Fruit fly (Drosophila melanogaster) whole organism, embryonic: ENCODE data around the gene CG33111.
A peak's percentile ranks its signal among the peaks of the same experiment; 100 is the strongest.

Experiments used
- Asciz ChIP-seq: fragments of 200-800 bp; sonication (Bioruptor generic); optimal IDR thresholded peaks from 2 replicates; lab custom pipeline; 2017; ENCODE audit warnings: missing biosample characterization, mild to moderate bottlenecking, missing genetic modification characterization, missing genetic modification reagents
- CG10267 ChIP-seq: fragments of 200-800 bp; sonication (Bioruptor generic); optimal IDR thresholded peaks from 2 replicates; lab custom pipeline; 2018; ENCODE audit warnings: missing biosample characterization, mild to moderate bottlenecking, missing genetic modification characterization, moderate library complexity
- CG10274 ChIP-seq: fragments of 200-800 bp; sonication (Bioruptor generic); optimal IDR thresholded peaks from 3 replicates; lab custom pipeline; 2017; ENCODE audit warnings: missing biosample characterization, mild to moderate bottlenecking, missing genetic modification characterization
- CG12155 ChIP-seq: fragments of 200-800 bp; sonication (Bioruptor generic); optimal IDR thresholded peaks from 3 replicates; lab custom pipeline; 2016; ENCODE audit warnings: missing biosample characterization, missing genetic modification characterization
- CG13287 ChIP-seq: fragments of 200-800 bp; sonication (Bioruptor generic); IDR thresholded peaks from 2 replicates; pipeline ENCODE4 v1.3.6; 2022; ENCODE audit warnings: missing biosample characterization, missing genetic modification characterization; ENCODE audit not compliant: partially characterized antibody
- CG15479 ChIP-seq: fragments of 200-800 bp; sonication (Bioruptor generic); optimal IDR thresholded peaks from 3 replicates; lab custom pipeline; 2019; ENCODE audit warnings: missing biosample characterization, mild to moderate bottlenecking, missing genetic modification characterization, moderate library complexity
- CG1602 ChIP-seq: fragments of 200-800 bp; sonication (Bioruptor generic); optimal IDR thresholded peaks from 3 replicates; lab custom pipeline; 2016; ENCODE audit warnings: missing biosample characterization, missing genetic modification characterization
- CG1603 ChIP-seq: fragments of 200-800 bp; sonication (Bioruptor generic); optimal IDR thresholded peaks from 2 replicates; lab custom pipeline; 2019; ENCODE audit warnings: missing biosample characterization, mild to moderate bottlenecking, missing genetic modification characterization, moderate library complexity
- CG17385 ChIP-seq: fragments of 200-800 bp; sonication (Bioruptor generic); optimal IDR thresholded peaks from 3 replicates; lab custom pipeline; 2018; ENCODE audit warnings: missing biosample characterization, mild to moderate bottlenecking, missing genetic modification characterization
- CG18599 ChIP-seq: fragments of 200-800 bp; sonication (Bioruptor generic); optimal IDR thresholded peaks from 3 replicates; lab custom pipeline; 2017; ENCODE audit warnings: missing biosample characterization, missing genetic modification characterization, mild to moderate bottlenecking, moderate library complexity, missing genetic modification reagents
- CG18764 ChIP-seq: fragments of 200-800 bp; sonication (Bioruptor generic); optimal IDR thresholded peaks from 3 replicates; lab custom pipeline; 2016; ENCODE audit warnings: missing biosample characterization, missing genetic modification characterization
- CG2116 ChIP-seq: fragments of 200-800 bp; sonication (Bioruptor generic); optimal IDR thresholded peaks from 3 replicates; lab custom pipeline; 2018; ENCODE audit warnings: missing biosample characterization, mild to moderate bottlenecking, missing genetic modification characterization
- CG2712 ChIP-seq: fragments of 200-800 bp; optimal IDR thresholded peaks from 3 replicates; lab custom pipeline; 2019; ENCODE audit warnings: missing biosample characterization, mild to moderate bottlenecking, missing genetic modification characterization, moderate library complexity
- CG30431 ChIP-seq: fragments of 200-800 bp; sonication (Bioruptor generic); optimal IDR thresholded peaks from 2 replicates; lab custom pipeline; 2017; ENCODE audit warnings: missing biosample characterization, missing genetic modification characterization
- CG7786 ChIP-seq: fragments of 200-800 bp; sonication (Bioruptor generic); optimal IDR thresholded peaks from 2 replicates; lab custom pipeline; 2016; ENCODE audit warnings: missing biosample characterization, missing genetic modification characterization
- CG7963 ChIP-seq: fragments of 200-800 bp; sonication (Bioruptor generic); IDR thresholded peaks from 3 replicates; pipeline ENCODE4 v1.3.6; 2022; ENCODE audit warnings: missing biosample characterization, missing genetic modification characterization; ENCODE audit not compliant: partially characterized antibody
- CG8359 ChIP-seq: fragments of 200-800 bp; sonication (Bioruptor generic); optimal IDR thresholded peaks from 2 replicates; lab custom pipeline; 2017; ENCODE audit warnings: missing biosample characterization, mild to moderate bottlenecking, missing genetic modification characterization, borderline replicate concordance
- CoRest ChIP-seq: fragments of 200-800 bp; sonication (Bioruptor generic); optimal IDR thresholded peaks from 3 replicates; lab custom pipeline; 2018; ENCODE audit warnings: missing biosample characterization, mild to moderate bottlenecking, missing genetic modification characterization, moderate library complexity
- Dip2 ChIP-seq: fragments of 200-800 bp; sonication (Bioruptor generic); IDR thresholded peaks from 2 replicates; pipeline ENCODE4 v1.3.6; 2022; ENCODE audit warnings: missing biosample characterization, missing genetic modification characterization
- Dll ChIP-seq: fragments of 200-800 bp; sonication (Bioruptor generic); IDR thresholded peaks from 4 replicates; pipeline ENCODE4 v1.3.6; 2022; ENCODE audit warnings: missing biosample characterization, missing genetic modification characterization; ENCODE audit not compliant: partially characterized antibody
- E2f1 ChIP-seq: fragments of 200-800 bp; sonication (Bioruptor generic); IDR thresholded peaks from 2 replicates; pipeline ENCODE4 v1.3.6; 2022; ENCODE audit warnings: missing biosample characterization, missing genetic modification characterization
- Nf-YC ChIP-seq: fragments of 200-800 bp; optimal IDR thresholded peaks from 3 replicates; lab custom pipeline; 2019; ENCODE audit warnings: missing biosample characterization, mild to moderate bottlenecking, missing genetic modification characterization, moderate library complexity
- Rfx ChIP-seq: fragments of 200-800 bp; sonication (Bioruptor generic); IDR thresholded peaks from 2 replicates; pipeline ENCODE4 v1.3.6; 2022; ENCODE audit warnings: missing biosample characterization, missing genetic modification characterization
- Stat92E ChIP-seq, 3 experiments: fragments of >200 bp in 2 of 3; fragments of 200-800 bp in 1 of 3; sonication (Bioruptor generic) in 1 of 3; optimal IDR thresholded peaks; 2 replicates each; lab custom pipeline; 2017 to 2019; ENCODE audit warnings: missing biosample characterization in 3 of 3, missing genetic modification characterization in 3 of 3, mild to moderate bottlenecking in 1 of 3, moderate library complexity in 1 of 3
- Trl ChIP-seq, 3 experiments: fragments of >200 bp in 2 of 3; fragments of 200-800 bp in 1 of 3; sonication (Bioruptor generic) in 1 of 3; optimal IDR thresholded peaks; 2 replicates in 1 of 3; 3 replicates in 2 of 3; lab custom pipeline; 2016 to 2017; ENCODE audit warnings: missing biosample characterization in 1 of 3, missing genetic modification characterization in 1 of 3
- YL-1 ChIP-seq: fragments of 200-800 bp; sonication (Bioruptor generic); optimal IDR thresholded peaks from 3 replicates; lab custom pipeline; 2017; ENCODE audit warnings: missing biosample characterization, mild to moderate bottlenecking, missing genetic modification characterization
- ap ChIP-seq: fragments of 200-800 bp; sonication (Bioruptor generic); IDR thresholded peaks from 2 replicates; pipeline ENCODE4 v1.3.6; 2022; ENCODE audit warnings: missing biosample characterization, missing genetic modification characterization
- bab2 ChIP-seq: fragments of 200-800 bp; sonication (Bioruptor generic); optimal IDR thresholded peaks from 2 replicates; lab custom pipeline; 2016; ENCODE audit warnings: missing biosample characterization, missing genetic modification characterization
- cad ChIP-seq: fragments of >200 bp; optimal IDR thresholded peaks from 2 replicates; lab custom pipeline; 2017; ENCODE audit warnings: missing biosample characterization, missing genetic modification characterization
- caup ChIP-seq: fragments of 200-800 bp; sonication (Bioruptor generic); optimal IDR thresholded peaks from 3 replicates; lab custom pipeline; 2017; ENCODE audit warnings: missing biosample characterization, mild to moderate bottlenecking, missing genetic modification characterization, moderate library complexity; ENCODE audit not compliant: severe bottlenecking
- crc ChIP-seq: fragments of 200-800 bp; sonication (Bioruptor generic); optimal IDR thresholded peaks from 2 replicates; lab custom pipeline; 2016; ENCODE audit warnings: missing biosample characterization, missing genetic modification characterization
- croc ChIP-seq: fragments of 200-800 bp; sonication (Bioruptor generic); conservative IDR thresholded peaks from 3 replicates; pipeline ENCODE4 v1.3.6; 2022; ENCODE audit warnings: missing biosample characterization, missing genetic modification characterization
- dati ChIP-seq: fragments of 200-800 bp; sonication (Bioruptor generic); IDR thresholded peaks from 2 replicates; pipeline ENCODE4 v1.3.6; 2022; ENCODE audit warnings: missing biosample characterization, missing genetic modification characterization
- esg ChIP-seq: fragments of 200-800 bp; sonication (Bioruptor generic); conservative IDR thresholded peaks from 2 replicates; pipeline ENCODE4 v1.3.6; 2022; ENCODE audit warnings: missing biosample characterization, missing genetic modification characterization
- gcm2 ChIP-seq: fragments of 200-800 bp; sonication (Bioruptor generic); optimal IDR thresholded peaks from 2 replicates; lab custom pipeline; 2016; ENCODE audit warnings: missing biosample characterization, missing genetic modification characterization
- gfzf ChIP-seq: fragments of 200-800 bp; sonication (Bioruptor generic); optimal IDR thresholded peaks from 2 replicates; lab custom pipeline; 2016; ENCODE audit warnings: missing biosample characterization, mild to moderate bottlenecking, missing genetic modification characterization, moderate library complexity
- gsb-n ChIP-seq: fragments of 200-800 bp; sonication (Bioruptor generic); optimal IDR thresholded peaks from 3 replicates; lab custom pipeline; 2018; ENCODE audit warnings: missing biosample characterization, mild to moderate bottlenecking, missing genetic modification characterization
- pan ChIP-seq, 4 experiments: fragments of >200 bp in 3 of 4; fragments of 200-800 bp in 1 of 4; sonication (Bioruptor generic) in 1 of 4; optimal IDR thresholded peaks in 3 of 4; IDR thresholded peaks in 1 of 4; 2 replicates each; pipeline versions ENCODE4 v1.3.6 to Lab custom; 2017 to 2022; ENCODE audit warnings: missing biosample characterization in 2 of 4, missing genetic modification characterization in 2 of 4, mixed read lengths in 1 of 4
- pita ChIP-seq: fragments of 200-800 bp; sonication (Bioruptor generic); optimal IDR thresholded peaks from 2 replicates; lab custom pipeline; 2017; ENCODE audit warnings: missing biosample characterization, mild to moderate bottlenecking, missing genetic modification characterization
- psq ChIP-seq: fragments of 200-800 bp; sonication (Bioruptor generic); optimal IDR thresholded peaks from 2 replicates; lab custom pipeline; 2017; ENCODE audit warnings: missing biosample characterization, missing genetic modification characterization
- row ChIP-seq: fragments of 200-800 bp; sonication (Bioruptor generic); IDR thresholded peaks from 3 replicates; pipeline ENCODE4 v1.3.6; 2022; ENCODE audit warnings: missing biosample characterization, missing genetic modification characterization
- sc ChIP-seq, 3 experiments: fragments of >200 bp in 2 of 3; fragments of 200-800 bp in 1 of 3; sonication (Bioruptor generic) in 1 of 3; optimal IDR thresholded peaks; 2 replicates in 2 of 3; 3 replicates in 1 of 3; lab custom pipeline; 2017; ENCODE audit warnings: mild to moderate bottlenecking in 1 of 3, missing biosample characterization in 1 of 3, missing genetic modification characterization in 1 of 3, missing genetic modification reagents in 1 of 3
- sd ChIP-seq: fragments of 200-800 bp; sonication (Bioruptor generic); optimal IDR thresholded peaks from 3 replicates; lab custom pipeline; 2018; ENCODE audit warnings: missing biosample characterization, mild to moderate bottlenecking, missing genetic modification characterization, moderate library complexity
- slbo ChIP-seq: fragments of 200-800 bp; sonication (Bioruptor generic); IDR thresholded peaks from 2 replicates; pipeline ENCODE4 v1.3.6; 2022; ENCODE audit warnings: missing biosample characterization, missing genetic modification characterization
- slp2 ChIP-seq: fragments of 200-800 bp; sonication (Bioruptor generic); optimal IDR thresholded peaks from 2 replicates; lab custom pipeline; 2016; ENCODE audit warnings: missing biosample characterization, missing genetic modification characterization
- tin ChIP-seq: fragments of 200-800 bp; sonication (Bioruptor generic); optimal IDR thresholded peaks from 3 replicates; lab custom pipeline; 2016; ENCODE audit warnings: missing biosample characterization, missing genetic modification characterization
- tio ChIP-seq: fragments of 200-800 bp; sonication (Bioruptor generic); optimal IDR thresholded peaks from 2 replicates; lab custom pipeline; 2017; ENCODE audit warnings: missing biosample characterization, missing genetic modification characterization, inconsistent platforms
- zen ChIP-seq: fragments of 200-800 bp; sonication (Bioruptor generic); optimal IDR thresholded peaks from 3 replicates; lab custom pipeline; 2018; ENCODE audit warnings: missing biosample characterization, mild to moderate bottlenecking, missing genetic modification characterization, moderate library complexity

CG33111 gene

dm6 chr3R:23790483-23791175, 28.4 kb downstream of the CG33111 start (continued):
- no peak for TF ChIP-seq CG30431
- TF ChIP-seq CG1602 (GFP tag; lab: Kevin White, UChicago) = no peak
- TF ChIP-seq CG15479 (GFP tag; lab: Kevin White, UChicago) = peak; percentile 37
- no peak for TF ChIP-seq Dip2 (GFP tag; lab: Robert Waterston, UW)
- TF ChIP-seq Rfx (GFP tag; lab: Robert Waterston, UW) = no peak; the same call in 1 of the 2 replicates
- TF ChIP-seq Asciz (GFP tag; lab: Kevin White, UChicago) = no peak
- TF ChIP-seq ap (GFP tag; lab: Robert Waterston, UW) = no peak
- no peak for TF ChIP-seq CG10274 (GFP tag; lab: Kevin White, UChicago)
- no peak for TF ChIP-seq CG12155 (GFP tag; lab: Kevin White, UChicago)
- TF ChIP-seq Stat92E (GFP tag; optimal IDR thresholded peaks at IDR 0.05; lab: Kevin White, UChicago) = peak in 1 of 3 experiments; percentile 56
- TF ChIP-seq esg (GFP tag; lab: Robert Waterston, UW) = no peak
- TF ChIP-seq CG7963 = no peak
- no peak for TF ChIP-seq psq (GFP tag; lab: Kevin White, UChicago)
- no peak for TF ChIP-seq CoRest (tag; lab: Kevin White, UChicago)
- TF ChIP-seq sc (optimal IDR thresholded peaks at IDR 0.05; lab: Kevin White, UChicago) = no peak
- TF ChIP-seq sc (GFP tag; optimal IDR thresholded peaks at IDR 0.05; lab: Kevin White, UChicago) = no peak
- peak; percentile 92 for TF ChIP-seq sd (tag; lab: Kevin White, UChicago)
- no peak for TF ChIP-seq Nf-YC
- TF ChIP-seq tin (GFP tag; lab: Kevin White, UChicago) = no peak
- TF ChIP-seq croc (GFP tag; lab: Robert Waterston, UW) = no peak
- no peak for TF ChIP-seq CG10267
- TF ChIP-seq gfzf (GFP tag; lab: Kevin White, UChicago) = no peak
- no peak for TF ChIP-seq caup (GFP tag; lab: Kevin White, UChicago)
- TF ChIP-seq crc (GFP tag; lab: Kevin White, UChicago) = no peak
- no peak for TF ChIP-seq CG17385
- no peak for TF ChIP-seq CG18599 (GFP tag; lab: Kevin White, UChicago)
- peak; percentile 64 for TF ChIP-seq row (GFP tag; lab: Robert Waterston, UW)
- no peak for TF ChIP-seq CG13287
- TF ChIP-seq YL-1 (GFP tag; lab: Kevin White, UChicago) = no peak
- TF ChIP-seq gsb-n = no peak
- TF ChIP-seq gcm2 = no peak
- TF ChIP-seq CG2712 (tag; lab: Kevin White, UChicago) = no peak
- no peak for TF ChIP-seq E2f1 (GFP tag; lab: Robert Waterston, UW)
- no peak for TF ChIP-seq zen (tag; lab: Kevin White, UChicago)
- TF ChIP-seq dati (GFP tag; lab: Robert Waterston, UW) = no peak
- TF ChIP-seq tio (GFP tag; lab: Kevin White, UChicago) = no peak
- TF ChIP-seq pita (GFP tag; lab: Kevin White, UChicago) = no peak
- no peak for TF ChIP-seq pan (optimal IDR thresholded peaks at IDR 0.05; lab: Kevin White, UChicago)
- TF ChIP-seq pan (GFP tag; optimal IDR thresholded peaks at IDR 0.05 in 1 of 2, IDR thresholded peaks at IDR 0.05 in 1 of 2) = no peak
- TF ChIP-seq Dll (GFP tag; lab: Robert Waterston, UW) = no peak
- peak; percentile 16 for TF ChIP-seq bab2 (GFP tag; lab: Kevin White, UChicago)
- no peak for TF ChIP-seq CG2116 (GFP tag; lab: Kevin White, UChicago)
- TF ChIP-seq CG7786 (GFP tag; lab: Kevin White, UChicago) = no peak
- no peak for TF ChIP-seq Trl (optimal IDR thresholded peaks at IDR 0.05; lab: Kevin White, UChicago)
- no peak for TF ChIP-seq Trl (GFP tag; optimal IDR thresholded peaks at IDR 0.05; lab: Kevin White, UChicago)
- TF ChIP-seq slp2 (GFP tag; lab: Kevin White, UChicago) = no peak
- TF ChIP-seq CG8359 = no peak
- no peak for TF ChIP-seq CG1603
- peak; percentile 46 for TF ChIP-seq slbo (GFP tag; lab: Robert Waterston, UW)
- no peak for TF ChIP-seq cad (GFP tag; lab: Kevin White, UChicago)
- no peak for TF ChIP-seq CG18764 (GFP tag; lab: Kevin White, UChicago)
